Worm (Caenorhabditis elegans) whole organism, L2 larva: Measurements from ENCODE around the gene lin-48.

Experiments
- C34F6.9 ChIP-seq: fragments of 150-350 bp; optimal IDR thresholded peaks from 2 replicates; lab custom pipeline; 2014; ENCODE audit warnings: missing biosample characterization, missing genetic modification characterization
- F13H6.1 ChIP-seq: sonication (generic microtip); optimal IDR thresholded peaks from 2 replicates; lab custom pipeline; 2016; ENCODE audit warnings: missing genetic modification characterization, missing compliant biosample characterization
- R02D3.7 ChIP-seq: fragments of 150-350 bp; optimal IDR thresholded peaks from 2 replicates; lab custom pipeline; 2014; ENCODE audit warnings: missing biosample characterization, missing genetic modification characterization
- Y55F3AM.14 ChIP-seq: fragments of 200-800 bp; sonication (Bioruptor generic); optimal IDR thresholded peaks from 2 replicates; lab custom pipeline; 2018; ENCODE audit warnings: mild to moderate bottlenecking, missing genetic modification characterization, missing compliant biosample characterization
- ZK546.5 ChIP-seq: sonication (generic microtip); optimal IDR thresholded peaks from 2 replicates; lab custom pipeline; 2017; ENCODE audit warnings: missing biosample characterization, missing genetic modification characterization
- alr-1 ChIP-seq: fragments of 150-350 bp; optimal IDR thresholded peaks from 2 replicates; lab custom pipeline; 2014; ENCODE audit warnings: missing biosample characterization, missing genetic modification characterization
- aly-2 ChIP-seq: fragments of 150-350 bp; optimal IDR thresholded peaks from 2 replicates; lab custom pipeline; 2014; ENCODE audit warnings: missing biosample characterization, missing genetic modification characterization
- ama-1 ChIP-seq: fragments of 150-350 bp; optimal IDR thresholded peaks from 2 replicates; lab custom pipeline; 2018; ENCODE audit warnings: inconsistent platforms
- blmp-1 ChIP-seq: sonication (generic microtip); optimal IDR thresholded peaks from 2 replicates; lab custom pipeline; 2017; ENCODE audit warnings: missing genetic modification characterization, mild to moderate bottlenecking, missing compliant biosample characterization, antibody characterized with exemption, moderate library complexity; ENCODE audit not compliant: insufficient read depth
- ceh-82 ChIP-seq: fragments of 150-350 bp; optimal IDR thresholded peaks from 2 replicates; lab custom pipeline; 2014; ENCODE audit warnings: missing biosample characterization, missing genetic modification characterization
- crh-2 ChIP-seq: sonication (generic microtip); optimal IDR thresholded peaks from 2 replicates; lab custom pipeline; 2017; ENCODE audit warnings: missing biosample characterization, missing genetic modification characterization
- dmd-4 ChIP-seq: sonication (generic microtip); optimal IDR thresholded peaks from 2 replicates; lab custom pipeline; 2017; ENCODE audit warnings: missing biosample characterization, missing genetic modification characterization
- egl-27 ChIP-seq: sonication (generic microtip); optimal IDR thresholded peaks from 3 replicates; lab custom pipeline; 2017; ENCODE audit warnings: missing biosample characterization, missing genetic modification reagents, missing genetic modification characterization
- elt-1 ChIP-seq: fragments of 150-350 bp; optimal IDR thresholded peaks from 2 replicates; lab custom pipeline; 2014; ENCODE audit warnings: missing biosample characterization, missing genetic modification characterization
- fos-1 ChIP-seq: fragments of 150-350 bp; optimal IDR thresholded peaks from 2 replicates; lab custom pipeline; 2014; ENCODE audit warnings: missing biosample characterization, missing genetic modification characterization
- gmeb-1 ChIP-seq: fragments of 150-350 bp; optimal IDR thresholded peaks from 2 replicates; lab custom pipeline; 2014; ENCODE audit warnings: missing biosample characterization, missing genetic modification characterization
- lin-11 ChIP-seq: fragments of 150-350 bp; sonication (generic microtip); optimal IDR thresholded peaks from 2 replicates; lab custom pipeline; 2014; ENCODE audit warnings: missing biosample characterization, missing genetic modification characterization, inconsistent platforms, mixed read lengths
- lin-13 ChIP-seq: fragments of 150-350 bp; optimal IDR thresholded peaks from 2 replicates; lab custom pipeline; 2014; ENCODE audit warnings: missing biosample characterization, missing genetic modification reagents, missing genetic modification characterization
- lsy-2 ChIP-seq, 2 experiments: fragments of 150-350 bp in 1 of 2; sonication (generic microtip) in 1 of 2; optimal IDR thresholded peaks; 2 replicates each; lab custom pipeline; 2014 to 2017; ENCODE audit warnings: missing biosample characterization in 2 of 2, missing genetic modification characterization in 2 of 2
- mab-5 ChIP-seq: fragments of 150-350 bp; optimal IDR thresholded peaks from 2 replicates; lab custom pipeline; 2014; ENCODE audit warnings: missing biosample characterization, missing genetic modification characterization
- mdl-1 ChIP-seq, 2 experiments: fragments of 150-350 bp in 1 of 2; sonication (generic microtip) in 1 of 2; optimal IDR thresholded peaks; 2 replicates each; lab custom pipeline; 2017; ENCODE audit warnings: missing biosample characterization in 2 of 2, missing genetic modification characterization in 2 of 2
- nhr-10 ChIP-seq: sonication (generic microtip); optimal IDR thresholded peaks from 2 replicates; lab custom pipeline; 2017; ENCODE audit warnings: missing biosample characterization, missing genetic modification characterization
- nhr-11 ChIP-seq: fragments of 150-350 bp; optimal IDR thresholded peaks from 2 replicates; lab custom pipeline; 2014; ENCODE audit warnings: missing biosample characterization, missing genetic modification characterization
- nhr-12 ChIP-seq: fragments of 150-350 bp; optimal IDR thresholded peaks from 2 replicates; lab custom pipeline; 2014; ENCODE audit warnings: missing biosample characterization, missing genetic modification characterization
- nhr-129 ChIP-seq: fragments of 150-350 bp; optimal IDR thresholded peaks from 2 replicates; lab custom pipeline; 2014; ENCODE audit warnings: missing biosample characterization, missing genetic modification characterization
- nhr-21 ChIP-seq: fragments of 150-350 bp; optimal IDR thresholded peaks from 2 replicates; lab custom pipeline; 2014; ENCODE audit warnings: missing biosample characterization, missing genetic modification characterization
- nhr-237 ChIP-seq: fragments of 150-350 bp; optimal IDR thresholded peaks from 2 replicates; lab custom pipeline; 2014; ENCODE audit warnings: missing biosample characterization, missing genetic modification characterization
- nhr-25 ChIP-seq: fragments of 150-350 bp; sonication (generic microtip); optimal IDR thresholded peaks from 3 replicates; lab custom pipeline; 2014; ENCODE audit warnings: missing biosample characterization, missing genetic modification characterization
- peb-1 ChIP-seq: fragments of 150-350 bp; optimal IDR thresholded peaks from 2 replicates; lab custom pipeline; 2014; ENCODE audit warnings: missing biosample characterization, missing genetic modification characterization
- sma-3 ChIP-seq: sonication (generic microtip); optimal IDR thresholded peaks from 2 replicates; lab custom pipeline; 2016; ENCODE audit warnings: missing genetic modification reagents, missing genetic modification characterization, missing compliant biosample characterization
- sma-9 ChIP-seq, 2 experiments: fragments of 150-350 bp in 1 of 2; sonication (generic microtip) in 1 of 2; optimal IDR thresholded peaks; 2 replicates each; lab custom pipeline; 2014 to 2016; ENCODE audit warnings: missing genetic modification characterization in 2 of 2, mild to moderate bottlenecking in 1 of 2, missing biosample characterization in 1 of 2, missing compliant biosample characterization in 1 of 2, missing genetic modification reagents in 1 of 2, moderate library complexity in 1 of 2
- snpc-4 ChIP-seq: fragments of 150-350 bp; optimal IDR thresholded peaks from 2 replicates; lab custom pipeline; 2014; ENCODE audit warnings: missing biosample characterization, missing genetic modification characterization
- unc-55 ChIP-seq: fragments of 150-350 bp; sonication (generic microtip); optimal IDR thresholded peaks from 3 replicates; lab custom pipeline; 2014; ENCODE audit warnings: missing biosample characterization, missing genetic modification reagents, missing genetic modification characterization
- unc-62 ChIP-seq: fragments of 150-350 bp; optimal IDR thresholded peaks from 2 replicates; lab custom pipeline; 2014; ENCODE audit warnings: missing biosample characterization, missing genetic modification reagents, missing genetic modification characterization
- zag-1 ChIP-seq: fragments of 150-350 bp; optimal IDR thresholded peaks from 2 replicates; lab custom pipeline; 2014; ENCODE audit warnings: missing biosample characterization, missing genetic modification characterization
- ztf-11 ChIP-seq: sonication (generic microtip); optimal IDR thresholded peaks from 2 replicates; lab custom pipeline; 2017; ENCODE audit warnings: missing biosample characterization, missing genetic modification characterization
- ztf-4 ChIP-seq: fragments of 150-350 bp; optimal IDR thresholded peaks from 2 replicates; lab custom pipeline; 2014; ENCODE audit warnings: missing biosample characterization, missing genetic modification characterization

Gene lin-48

DNA sequence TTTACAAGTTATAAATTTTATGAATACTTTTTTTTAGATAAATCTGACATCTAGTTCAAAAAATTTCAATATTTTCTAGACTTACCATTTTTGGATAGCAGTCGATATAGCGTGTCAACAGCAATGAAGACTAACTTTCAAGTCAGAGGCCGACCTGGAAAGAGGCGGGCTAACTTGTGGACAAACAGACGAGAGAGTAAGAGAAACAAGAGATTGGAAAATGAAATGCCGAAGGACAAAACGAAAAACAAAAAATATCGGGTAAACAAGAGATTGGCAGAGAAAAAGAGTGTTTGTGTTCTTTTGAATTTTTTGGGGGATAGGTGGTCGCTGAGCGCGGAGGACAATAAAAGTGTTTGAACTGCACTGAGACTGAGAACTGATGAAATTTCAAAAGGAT, 27.9 kb downstream of the lin-48 start, which contains the start of gene lec-4 (continued):
- no peak for TF ChIP-seq mab-5
- peak; percentile 7 to 68 for TF ChIP-seq lsy-2 (tag; optimal IDR thresholded peaks at IDR 0.05; lab: Kevin White, UChicago)
- TF ChIP-seq sma-3 (GFP tag; lab: Kevin White, UChicago): peak; percentile 48
- TF ChIP-seq nhr-12 (tag; lab: Kevin White, UChicago): no peak
- TF ChIP-seq R02D3.7 (tag; lab: Kevin White, UChicago): no peak
- peak; percentile 61 for TF ChIP-seq unc-55 (GFP tag; lab: Kevin White, UChicago)
- no peak for TF ChIP-seq nhr-21 (tag; lab: Kevin White, UChicago)
- no peak for TF ChIP-seq unc-62 (GFP tag; lab: Kevin White, UChicago)
- TF ChIP-seq egl-27 (tag; lab: Kevin White, UChicago): peak; percentile 17

DNA sequence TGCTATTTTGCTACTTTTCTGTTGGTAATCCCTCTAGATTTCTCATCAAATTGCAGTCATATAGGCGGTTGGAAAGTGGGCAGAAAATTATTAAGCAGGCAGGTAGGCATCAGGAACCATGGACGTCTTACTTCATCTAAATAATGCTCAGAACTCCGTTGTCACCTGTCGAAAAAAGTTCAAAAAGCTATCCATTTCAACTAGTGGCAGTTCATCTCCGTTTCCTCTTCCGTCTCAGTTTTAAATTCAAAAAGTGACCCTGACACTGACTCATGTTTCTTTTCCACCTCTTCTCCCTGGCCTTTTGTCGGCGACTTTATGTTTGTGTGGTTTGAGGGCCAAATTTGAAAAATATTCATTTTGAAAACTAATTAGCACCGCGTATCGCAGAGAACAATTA, 29.3 kb downstream of the lin-48 start:
- TF ChIP-seq mab-5 (no peak), nhr-25 (tag; lab: Kevin White, UChicago) (peak; percentile 18), lin-11 (tag; lab: Kevin White, UChicago) (no peak)

DNA sequence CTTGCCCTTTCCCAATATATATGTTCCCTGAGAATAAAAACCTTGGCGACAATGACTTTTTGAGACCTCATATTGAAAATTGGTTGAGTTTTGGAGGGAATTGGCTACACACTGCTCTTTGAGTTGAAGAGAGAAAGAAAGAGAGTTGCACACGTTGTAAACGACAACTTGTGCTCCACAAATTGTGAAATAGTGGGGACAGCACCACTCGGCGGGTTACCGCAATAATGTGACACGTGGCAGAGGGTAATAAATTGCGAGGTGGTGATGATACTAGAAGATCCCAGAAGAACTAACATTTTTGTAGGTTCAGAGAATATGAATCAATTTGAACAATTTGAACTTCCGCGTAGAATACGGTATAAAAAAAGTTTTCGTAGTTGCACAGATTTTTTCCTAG, 36.6 kb downstream of the lin-48 start:
- peak; percentile 27 for TF ChIP-seq sma-9 (GFP tag; optimal IDR thresholded peaks at IDR 0.05; lab: Kevin White, UChicago)
- TF ChIP-seq sma-9 (tag; optimal IDR thresholded peaks at IDR 0.05; lab: Kevin White, UChicago): no peak
- peak; percentile 81 for TF ChIP-seq crh-2 (tag; lab: Kevin White, UChicago)
- TF ChIP-seq nhr-21 (tag; lab: Kevin White, UChicago): no peak
- peak; percentile 53 for TF ChIP-seq nhr-129
- TF ChIP-seq elt-1 (tag; lab: Kevin White, UChicago): no peak
- TF ChIP-seq C34F6.9 (tag; lab: Kevin White, UChicago): peak; percentile 12
- TF ChIP-seq alr-1: no peak
- TF ChIP-seq zag-1 (tag; lab: Kevin White, UChicago): no peak
- no peak for TF ChIP-seq nhr-12 (tag; lab: Kevin White, UChicago)
- peak; percentile 32 for TF ChIP-seq ztf-4
- TF ChIP-seq F13H6.1: peak; percentile 23

DNA sequence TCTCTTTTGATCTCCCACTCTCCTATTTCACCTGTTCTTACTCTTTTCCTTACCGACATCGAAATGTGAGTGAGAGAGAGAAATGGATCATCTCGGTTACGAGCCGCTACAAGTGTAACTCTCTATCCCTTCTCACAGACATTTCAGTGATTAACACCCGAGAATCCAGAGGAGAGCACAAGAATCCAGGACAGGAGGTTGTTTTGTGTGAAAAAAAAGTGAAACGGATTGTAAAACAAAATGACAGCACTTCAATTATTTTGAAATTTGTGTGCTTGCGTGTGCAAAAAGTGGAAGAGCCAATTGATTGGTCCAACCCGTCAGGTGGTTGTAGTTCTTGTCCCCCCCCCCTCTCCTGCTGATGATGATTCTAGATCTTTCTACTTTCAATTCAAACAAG, 37.6 kb downstream of the lin-48 start:
- TF ChIP-seq nhr-129 (peak; percentile 61), F13H6.1 (peak; percentile 77), sma-9 (GFP tag; optimal IDR thresholded peaks at IDR 0.05; lab: Kevin White, UChicago) (peak; percentile 13), sma-9 (tag; optimal IDR thresholded peaks at IDR 0.05; lab: Kevin White, UChicago) (no peak), lsy-2 (tag; optimal IDR thresholded peaks at IDR 0.05; lab: Kevin White, UChicago) (peak in 1 of 2 experiments; percentile 64), ztf-11 (tag; lab: Kevin White, UChicago) (no peak), nhr-11 (tag; lab: Kevin White, UChicago) (no peak), crh-2 (tag; lab: Kevin White, UChicago) (peak; percentile 24), lin-13 (GFP tag; lab: Kevin White, UChicago) (peak; percentile 39)

DNA sequence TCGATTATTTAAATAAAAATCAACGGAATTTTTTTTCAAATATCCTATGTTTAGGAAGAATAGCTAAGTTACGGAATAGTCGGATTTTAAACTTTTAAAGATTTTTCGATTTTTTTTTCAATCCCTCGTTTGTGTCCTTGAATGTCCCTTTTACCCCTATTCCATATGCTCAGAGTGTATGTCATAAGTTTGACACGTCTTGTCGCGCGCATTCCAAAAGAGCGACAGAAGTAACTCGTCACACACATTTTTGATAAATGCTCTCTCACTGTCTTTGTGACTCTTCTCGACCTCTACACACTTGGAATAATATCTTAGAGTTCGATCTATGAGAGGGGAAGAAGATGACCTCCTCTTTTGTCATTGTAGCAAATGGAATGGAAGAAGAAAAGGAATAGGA, 38.7 kb downstream of the lin-48 start:
- TF ChIP-seq mab-5: peak; percentile 30
- TF ChIP-seq nhr-12 (tag; lab: Kevin White, UChicago): no peak
- TF ChIP-seq alr-1: no peak

DNA sequence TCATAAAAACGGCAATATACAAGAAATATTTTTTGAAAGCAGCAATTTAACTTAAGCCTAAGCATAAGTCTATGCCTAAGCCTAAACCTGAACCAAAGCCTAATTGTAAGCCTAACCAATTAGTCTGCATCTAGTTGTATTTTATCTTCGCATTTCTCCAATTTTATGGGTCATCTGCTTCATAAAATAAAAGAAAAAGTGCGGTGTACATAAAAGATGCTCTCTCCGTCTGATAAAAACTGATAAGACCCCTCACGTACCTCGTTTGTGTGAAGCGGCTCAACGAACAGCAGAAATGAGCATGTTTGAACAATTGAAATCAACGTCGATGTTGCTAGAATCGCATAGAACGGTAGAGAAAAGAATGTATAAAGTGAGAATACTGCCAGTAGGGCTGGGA, 39.9 kb downstream of the lin-48 start:
- TF ChIP-seq nhr-11 (tag; lab: Kevin White, UChicago): no peak
- peak; percentile 25 for TF ChIP-seq fos-1 (tag; lab: Kevin White, UChicago)

DNA sequence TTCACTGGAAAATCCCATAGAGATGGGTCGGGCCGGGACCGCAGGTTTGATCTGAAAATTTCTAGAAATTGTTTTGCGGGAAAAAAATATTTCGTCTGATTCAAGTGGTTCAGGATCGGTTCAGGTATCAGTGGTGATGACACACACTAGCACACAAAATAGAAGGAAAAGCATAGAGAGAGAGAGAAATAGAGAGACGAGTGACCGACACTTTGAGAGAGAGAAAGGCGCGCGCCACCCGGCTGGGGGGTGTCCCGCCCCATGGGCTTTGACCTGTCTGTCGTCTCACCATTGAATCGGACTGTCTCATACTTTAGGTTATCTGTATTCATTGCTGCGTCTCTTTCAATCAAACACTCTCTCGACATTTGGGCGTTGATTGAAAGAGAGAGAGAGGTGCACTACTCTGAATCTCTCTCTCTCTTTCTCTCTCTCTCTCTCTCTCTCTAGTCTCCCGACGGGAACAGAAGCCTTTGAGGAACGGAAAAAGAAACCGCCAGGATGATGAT, 41.2 kb downstream of the lin-48 start, which contains the start of gene acy-3:
Gene acy-3 (minus strand): TSS at position 51 of the 509 bp plus-strand sequence.
- TF ChIP-seq ZK546.5 (tag; lab: Kevin White, UChicago) (no peak), blmp-1 (tag; lab: Kevin White, UChicago) (peak; percentile 44), ama-1 (lab: Kevin White, UChicago) (no peak), nhr-10 (no peak), nhr-21 (tag; lab: Kevin White, UChicago) (peak; percentile 66), mdl-1 (tag; optimal IDR thresholded peaks at IDR 0.05; lab: Kevin White, UChicago) (peak; percentile 1 to 47), lin-13 (GFP tag; lab: Kevin White, UChicago) (peak; percentile 57), snpc-4 (tag; lab: Kevin White, UChicago) (peak; percentile 51), nhr-129 (peak; percentile 61), peb-1 (tag; lab: Kevin White, UChicago) (no peak), nhr-25 (tag; lab: Kevin White, UChicago) (peak; percentile 53), ztf-11 (tag; lab: Kevin White, UChicago) (no peak), gmeb-1 (tag; lab: Kevin White, UChicago) (peak; percentile 2), dmd-4 (tag; lab: Kevin White, UChicago) (no peak), C34F6.9 (tag; lab: Kevin White, UChicago) (peak; percentile 61), sma-9 (GFP tag; optimal IDR thresholded peaks at IDR 0.05; lab: Kevin White, UChicago) (peak; percentile 83), sma-9 (tag; optimal IDR thresholded peaks at IDR 0.05; lab: Kevin White, UChicago) (no peak), crh-2 (tag; lab: Kevin White, UChicago) (peak; percentile 67), unc-55 (GFP tag; lab: Kevin White, UChicago) (no peak), nhr-237 (tag; lab: Kevin White, UChicago) (no peak), F13H6.1 (peak; percentile 90), R02D3.7 (tag; lab: Kevin White, UChicago) (no peak), aly-2 (tag; lab: Kevin White, UChicago) (no peak), ceh-82 (tag; lab: Kevin White, UChicago) (no peak), unc-62 (GFP tag; lab: Kevin White, UChicago) (peak; percentile 27), lsy-2 (tag; optimal IDR thresholded peaks at IDR 0.05; lab: Kevin White, UChicago) (peak in 1 of 2 experiments; percentile 64), egl-27 (tag; lab: Kevin White, UChicago) (peak; percentile 25), Y55F3AM.14 (GFP tag; lab: Kevin White, UChicago) (no peak)
